Worm (Caenorhabditis elegans) whole organism, L1 larva: ENCODE measurements around the gene C01C4.2.
A peak's percentile ranks its signal among the peaks of the same experiment; 100 is the strongest.

Experiments
- C16A3.4 ChIP-seq: fragments of 150-350 bp; optimal IDR thresholded peaks from 2 replicates; lab custom pipeline; 2014; ENCODE audit warnings: missing biosample characterization, missing genetic modification characterization
- F16B12.6 ChIP-seq: fragments of 150-350 bp; optimal IDR thresholded peaks from 2 replicates; lab custom pipeline; 2014; ENCODE audit warnings: missing biosample characterization, missing genetic modification characterization
- blmp-1 ChIP-seq: fragments of 150-350 bp; optimal IDR thresholded peaks from 2 replicates; lab custom pipeline; 2014; ENCODE audit warnings: missing biosample characterization, missing genetic modification characterization
- ceh-63 ChIP-seq: fragments of 200-800 bp; sonication (Bioruptor generic); optimal IDR thresholded peaks from 2 replicates; lab custom pipeline; 2018; ENCODE audit warnings: mild to moderate bottlenecking, missing genetic modification characterization, missing compliant biosample characterization
- ceh-82 ChIP-seq, 3 experiments: fragments of 150-350 bp in 1 of 3; sonication (generic microtip) in 2 of 3; optimal IDR thresholded peaks; 2 replicates each; lab custom pipeline; 2014 to 2017; ENCODE audit warnings: missing biosample characterization in 3 of 3, missing genetic modification characterization in 3 of 3
- dpl-1 ChIP-seq, 3 experiments: fragments of 150-350 bp in 2 of 3; sonication (generic microtip) in 1 of 3; optimal IDR thresholded peaks; 2 replicates each; lab custom pipeline; 2014 to 2017; ENCODE audit warnings: missing biosample characterization in 3 of 3, missing genetic modification characterization in 3 of 3, missing genetic modification reagents in 3 of 3
- efl-1 ChIP-seq, 4 experiments: fragments of 150-350 bp; optimal IDR thresholded peaks in 3 of 4; peaks in 1 of 4; 1 replicate in 1 of 4; 2 replicates in 3 of 4; lab custom pipeline; 2014; ENCODE audit warnings: missing biosample characterization in 2 of 4, missing genetic modification characterization in 2 of 4, missing genetic modification reagents in 2 of 4
- efl-3 ChIP-seq: fragments of 200-800 bp; sonication (Bioruptor generic); optimal IDR thresholded peaks from 2 replicates; lab custom pipeline; 2018; ENCODE audit warnings: mild to moderate bottlenecking, missing genetic modification characterization, missing compliant biosample characterization
- elt-2 ChIP-seq: sonication (generic microtip); optimal IDR thresholded peaks from 2 replicates; lab custom pipeline; 2016; ENCODE audit warnings: missing genetic modification characterization, mild to moderate bottlenecking, inconsistent platforms, missing compliant biosample characterization, missing genetic modification reagents
- elt-3 ChIP-seq, 6 experiments: fragments of 150-350 bp in 1 of 6; sonication (generic microtip); optimal IDR thresholded peaks; 2 replicates each; lab custom pipeline; 2017 to 2018; ENCODE audit warnings: missing biosample characterization in 6 of 6, missing genetic modification characterization in 6 of 6, inconsistent platforms in 1 of 6
- fkh-8 ChIP-seq: sonication (generic microtip); optimal IDR thresholded peaks from 2 replicates; lab custom pipeline; 2016; ENCODE audit warnings: mild to moderate bottlenecking, missing genetic modification characterization, missing compliant biosample characterization
- hlh-4 ChIP-seq: sonication (generic microtip); optimal IDR thresholded peaks from 2 replicates; lab custom pipeline; 2016; ENCODE audit warnings: mild to moderate bottlenecking, missing genetic modification characterization, missing compliant biosample characterization
- hpl-2 ChIP-seq: fragments of 150-350 bp; optimal IDR thresholded peaks from 2 replicates; lab custom pipeline; 2014; ENCODE audit warnings: missing biosample characterization, missing genetic modification reagents, missing genetic modification characterization
- irx-1 ChIP-seq: sonication (generic microtip); optimal IDR thresholded peaks from 2 replicates; lab custom pipeline; 2016; ENCODE audit warnings: missing genetic modification characterization, missing compliant biosample characterization
- lin-14 ChIP-seq: fragments of 200-800 bp; sonication (Bioruptor generic); optimal IDR thresholded peaks from 2 replicates; lab custom pipeline; 2018; ENCODE audit warnings: mild to moderate bottlenecking, missing genetic modification characterization, moderate library complexity, missing compliant biosample characterization
- lin-15B ChIP-seq: fragments of 150-350 bp; sonication (generic microtip); optimal IDR thresholded peaks from 3 replicates; lab custom pipeline; 2014; ENCODE audit warnings: missing biosample characterization, missing genetic modification characterization
- lin-35 ChIP-seq, 2 experiments: fragments of 150-350 bp; optimal IDR thresholded peaks; 2 replicates each; lab custom pipeline; 2014; ENCODE audit warnings: missing biosample characterization in 2 of 2, missing genetic modification characterization in 2 of 2, missing genetic modification reagents in 2 of 2
- lir-3 ChIP-seq: sonication (generic microtip); optimal IDR thresholded peaks from 2 replicates; lab custom pipeline; 2016; ENCODE audit warnings: mild to moderate bottlenecking, missing genetic modification characterization, moderate library complexity, missing compliant biosample characterization; ENCODE audit not compliant: poor library complexity
- lsy-2 ChIP-seq, 2 experiments: fragments of 150-350 bp; optimal IDR thresholded peaks; 2 replicates each; lab custom pipeline; 2014; ENCODE audit warnings: missing biosample characterization in 2 of 2, missing genetic modification characterization in 2 of 2
- mdl-1 ChIP-seq, 2 experiments: fragments of 150-350 bp; optimal IDR thresholded peaks; 2 replicates each; lab custom pipeline; 2014 to 2017; ENCODE audit warnings: missing biosample characterization in 2 of 2, missing genetic modification characterization in 2 of 2, inconsistent platforms in 1 of 2
- mef-2 ChIP-seq: fragments of 150-350 bp; optimal IDR thresholded peaks from 2 replicates; lab custom pipeline; 2014; ENCODE audit warnings: missing biosample characterization, missing genetic modification characterization
- mep-1 ChIP-seq: fragments of 150-350 bp; optimal IDR thresholded peaks from 2 replicates; lab custom pipeline; 2014; ENCODE audit warnings: missing biosample characterization, missing genetic modification characterization
- nhr-19 ChIP-seq: fragments of 200-800 bp; sonication (Bioruptor generic); conservative IDR thresholded peaks from 2 replicates; pipeline ENCODE4 v1.3.6; 2022; ENCODE audit warnings: missing genetic modification characterization, missing compliant biosample characterization
- nhr-20 ChIP-seq: sonication (generic microtip); optimal IDR thresholded peaks from 2 replicates; lab custom pipeline; 2016; ENCODE audit warnings: mild to moderate bottlenecking, missing genetic modification characterization, missing compliant biosample characterization
- nhr-47 ChIP-seq: sonication (generic microtip); optimal IDR thresholded peaks from 2 replicates; lab custom pipeline; 2016; ENCODE audit warnings: mild to moderate bottlenecking, missing genetic modification characterization, moderate library complexity, missing compliant biosample characterization
- nhr-71 ChIP-seq: sonication (generic microtip); optimal IDR thresholded peaks from 2 replicates; lab custom pipeline; 2016; ENCODE audit warnings: mild to moderate bottlenecking, missing genetic modification characterization, moderate library complexity, missing compliant biosample characterization
- nhr-77 ChIP-seq: fragments of 150-350 bp; optimal IDR thresholded peaks from 2 replicates; lab custom pipeline; 2014; ENCODE audit warnings: missing biosample characterization, missing genetic modification characterization
- nhr-85 ChIP-seq: sonication (generic microtip); peaks from one replicate; lab custom pipeline; 2016; ENCODE audit warnings: missing genetic modification characterization, inconsistent platforms, missing compliant biosample characterization
- nhr-90 ChIP-seq: sonication (generic microtip); optimal IDR thresholded peaks from 2 replicates; lab custom pipeline; 2016; ENCODE audit warnings: mild to moderate bottlenecking, missing genetic modification characterization, missing compliant biosample characterization; ENCODE audit not compliant: poor library complexity
- rnt-1 ChIP-seq: sonication (generic microtip); optimal IDR thresholded peaks from 2 replicates; lab custom pipeline; 2016; ENCODE audit warnings: mild to moderate bottlenecking, missing genetic modification characterization, moderate library complexity, missing compliant biosample characterization
- snu-23 ChIP-seq: sonication (generic microtip); optimal IDR thresholded peaks from 2 replicates; lab custom pipeline; 2016; ENCODE audit warnings: missing genetic modification characterization, missing compliant biosample characterization
- sox-4 ChIP-seq: sonication (generic microtip); optimal IDR thresholded peaks from 2 replicates; lab custom pipeline; 2016; ENCODE audit warnings: missing genetic modification characterization, missing compliant biosample characterization
- tbx-2 ChIP-seq: sonication (generic microtip); optimal IDR thresholded peaks from 2 replicates; lab custom pipeline; 2016; ENCODE audit warnings: missing genetic modification characterization, missing compliant biosample characterization
- tlp-1 ChIP-seq: fragments of 150-350 bp; optimal IDR thresholded peaks from 2 replicates; lab custom pipeline; 2014; ENCODE audit warnings: missing biosample characterization, missing genetic modification characterization
- unc-30 ChIP-seq: sonication (generic microtip); optimal IDR thresholded peaks from 2 replicates; lab custom pipeline; 2017; ENCODE audit warnings: missing biosample characterization, missing genetic modification characterization
- unc-86 ChIP-seq: sonication (generic microtip); optimal IDR thresholded peaks from 2 replicates; lab custom pipeline; 2016; ENCODE audit warnings: missing genetic modification characterization, missing compliant biosample characterization
- unc-98 ChIP-seq: fragments of 200-800 bp; sonication (Bioruptor generic); IDR thresholded peaks from 2 replicates; pipeline ENCODE4 v1.3.6; 2022; ENCODE audit warnings: missing genetic modification characterization, missing compliant biosample characterization
- zip-4 ChIP-seq: fragments of 200-800 bp; sonication (Bioruptor generic); optimal IDR thresholded peaks from 2 replicates; lab custom pipeline; 2018; ENCODE audit warnings: mild to moderate bottlenecking, missing genetic modification characterization, moderate library complexity, missing compliant biosample characterization
- ztf-4 ChIP-seq: fragments of 150-350 bp; optimal IDR thresholded peaks from 2 replicates; lab custom pipeline; 2014; ENCODE audit warnings: missing biosample characterization, missing genetic modification characterization

Gene C01C4.2

ce11 chrX:3714797-3715196 lies at the start of gene C01C4.2:
TSS of gene C01C4.2 (plus strand) at chrX:3715097.
- TF ChIP-seq lsy-2 (tag; optimal IDR thresholded peaks at IDR 0.05; lab: Kevin White, UChicago): no peak
- TF ChIP-seq zip-4 (GFP tag; lab: Kevin White, UChicago): no peak

ce11 chrX:3668842-3669241 lies 46.1 kb upstream of the C01C4.2 start, which contains the start of gene snet-1:
TSS of gene snet-1 (minus strand) at chrX:3668942.
- TF ChIP-seq fkh-8 (tag; lab: Kevin White, UChicago) (peak; percentile 34), nhr-71 (peak; percentile 17), lin-14 (no peak), sox-4 (peak; percentile 35)
- TF ChIP-seq, all 84 proteins: peak for 3

- TF ChIP-seq hlh-4 (tag; lab: Kevin White, UChicago): no peak
- peak; percentile 35 for TF ChIP-seq nhr-85 (tag; lab: Kevin White, UChicago)
- no peak for TF ChIP-seq nhr-71
These were observed 42.9 kb upstream of the C01C4.2 start, which contains the start of gene C02F12.5 for ce11 chrX:3671998-3672397. TSS of gene C02F12.5 (minus strand) at chrX:3672098.

- TF ChIP-seq lin-15B (tag; lab: Kevin White, UChicago) (no peak), ceh-63 (GFP tag; lab: Kevin White, UChicago) (peak; percentile 100), ztf-4 (tag; lab: Kevin White, UChicago) (no peak), irx-1 (no peak), nhr-90 (tag; lab: Kevin White, UChicago) (no peak), unc-98 (GFP tag; lab: Robert Waterston, UW) (no peak)
These were observed 41.3 kb upstream of the C01C4.2 start, which contains the start of gene ceh-63 for ce11 chrX:3673584-3674108. TSS of gene ceh-63 (minus strand) at chrX:3674058.

ce11 chrX:3678507-3679175 lies 36.3 kb upstream of the C01C4.2 start, which contains the start of gene tag-52:
TSS of gene tag-52 (minus strand) at chrX:3678557.
- TF ChIP-seq efl-3 (GFP tag; lab: Kevin White, UChicago) (peak; percentile 7), rnt-1 (tag; lab: Kevin White, UChicago) (peak; percentile 26), ceh-63 (GFP tag; lab: Kevin White, UChicago) (peak; percentile 97), lin-14 (peak; percentile 90), nhr-47 (tag; lab: Kevin White, UChicago) (peak; percentile 27), unc-30 (no peak), tbx-2 (tag; lab: Kevin White, UChicago) (peak; percentile 33), lsy-2 (tag; optimal IDR thresholded peaks at IDR 0.05; lab: Kevin White, UChicago) (peak in 1 of 2 experiments; percentile 29), nhr-90 (tag; lab: Kevin White, UChicago) (peak; percentile 39), mdl-1 (tag; optimal IDR thresholded peaks at IDR 0.05; lab: Kevin White, UChicago) (peak in 1 of 2 experiments; percentile 33), nhr-19 (GFP tag; lab: Robert Waterston, UW) (peak; percentile 40), blmp-1 (tag; lab: Kevin White, UChicago) (peak; percentile 53), elt-3 (tag; optimal IDR thresholded peaks at IDR 0.05; lab: Kevin White, UChicago) (peak in 2 of 6 experiments; percentile 35 to 39), hpl-2 (GFP tag; lab: Kevin White, UChicago) (no peak), nhr-71 (peak; percentile 72), ceh-82 (tag; optimal IDR thresholded peaks at IDR 0.05; lab: Kevin White, UChicago) (no peak), lin-35 (GFP tag; optimal IDR thresholded peaks at IDR 0.05; lab: Kevin White, UChicago) (peak; percentile 39 to 66), mep-1 (peak; percentile 53), efl-1 (optimal IDR thresholded peaks at IDR 0.05; lab: Kevin White, UChicago) (peak in 1 of 2 experiments; percentile 65), efl-1 (GFP tag; optimal IDR thresholded peaks at IDR 0.05 in 1 of 2; lab: Kevin White, UChicago) (peak; percentile 68 to 97), nhr-77 (tag; lab: Kevin White, UChicago) (no peak), unc-98 (GFP tag; lab: Robert Waterston, UW) (no peak), nhr-20 (tag; lab: Kevin White, UChicago) (peak; percentile 74), ztf-4 (tag; lab: Kevin White, UChicago) (no peak), snu-23 (GFP tag; lab: Kevin White, UChicago) (peak; percentile 60), F16B12.6 (peak; percentile 9), unc-86 (tag; lab: Kevin White, UChicago) (no peak), elt-2 (tag; lab: Kevin White, UChicago) (peak; percentile 86), fkh-8 (tag; lab: Kevin White, UChicago) (peak; percentile 17), lir-3 (tag; lab: Kevin White, UChicago) (peak; percentile 28), dpl-1 (GFP tag; optimal IDR thresholded peaks at IDR 0.05; lab: Kevin White, UChicago) (peak; percentile 27 to 70 (median 48)), C16A3.4 (tag; lab: Kevin White, UChicago) (peak; percentile 16), hlh-4 (tag; lab: Kevin White, UChicago) (no peak), tlp-1 (tag; lab: Kevin White, UChicago) (no peak), nhr-85 (tag; lab: Kevin White, UChicago) (peak; percentile 94), mef-2 (tag; lab: Kevin White, UChicago) (no peak)
